Worm (Caenorhabditis elegans) whole organism, mixed stage, embryonic: ENCODE measurements around the gene cyp-33C5.

Source experiments
- elt-1 ChIP-seq: sonication (generic microtip); optimal IDR thresholded peaks from 2 replicates; lab custom pipeline; 2017; ENCODE audit warnings: missing genetic modification characterization, mild to moderate bottlenecking, missing compliant biosample characterization, antibody characterized with exemption, moderate library complexity, borderline replicate concordance; ENCODE audit not compliant: insufficient read depth
- nhr-28 ChIP-seq: fragments of 150-350 bp; optimal IDR thresholded peaks from 2 replicates; lab custom pipeline; 2014; ENCODE audit warnings: missing biosample characterization, missing genetic modification characterization
- zip-8 ChIP-seq: fragments of 150-350 bp; optimal IDR thresholded peaks from 2 replicates; lab custom pipeline; 2014; ENCODE audit warnings: missing biosample characterization, missing genetic modification characterization

ce11 chrV:2254553-2255124 is 9.8 kb downstream of the cyp-33C5 start, which contains the start of gene str-253:
- TF ChIP-seq zip-8 = no peak
- no peak for TF ChIP-seq elt-1 (tag; lab: Kevin White, UChicago)
- TF ChIP-seq nhr-28 (tag; lab: Kevin White, UChicago) = no peak
